Fruit fly (Drosophila melanogaster) whole organism, prepupa: ENCODE data around the gene CG10352.

Experiments used
- Blimp-1 ChIP-seq: fragments of 200-800 bp; sonication (Bioruptor generic); optimal IDR thresholded peaks from 3 replicates; lab custom pipeline; 2017; ENCODE audit warnings: missing biosample characterization, missing genetic modification characterization, mild to moderate bottlenecking, moderate library complexity, missing genetic modification reagents
- CG10669 ChIP-seq: fragments of 200-800 bp; sonication (Bioruptor generic); optimal IDR thresholded peaks from 3 replicates; lab custom pipeline; 2018; ENCODE audit warnings: missing biosample characterization, mild to moderate bottlenecking, missing genetic modification characterization, moderate library complexity
- CG11902 ChIP-seq: fragments of 200-800 bp; sonication (Bioruptor generic); optimal IDR thresholded peaks from 3 replicates; lab custom pipeline; 2016; ENCODE audit warnings: missing biosample characterization, missing genetic modification characterization
- CG15336 ChIP-seq: fragments of 200-800 bp; sonication (Bioruptor generic); IDR thresholded peaks from 2 replicates; pipeline ENCODE4 v1.3.6; 2022; ENCODE audit warnings: missing biosample characterization, missing genetic modification characterization
- CG16779 ChIP-seq: fragments of 200-800 bp; sonication (Bioruptor generic); optimal IDR thresholded peaks from 3 replicates; lab custom pipeline; 2017; ENCODE audit warnings: missing biosample characterization, mild to moderate bottlenecking, missing genetic modification characterization
- CG3032 ChIP-seq: fragments of 200-800 bp; optimal IDR thresholded peaks from 2 replicates; lab custom pipeline; 2019; ENCODE audit warnings: missing biosample characterization, mild to moderate bottlenecking, missing genetic modification characterization, moderate library complexity
- CG31627 ChIP-seq: fragments of 200-800 bp; sonication (Bioruptor generic); optimal IDR thresholded peaks from 3 replicates; lab custom pipeline; 2016; ENCODE audit warnings: missing biosample characterization, missing genetic modification characterization
- CG34406 ChIP-seq: fragments of 200-800 bp; sonication (Bioruptor generic); optimal IDR thresholded peaks from 3 replicates; lab custom pipeline; 2016; ENCODE audit warnings: missing biosample characterization, missing genetic modification characterization
- CG4318 ChIP-seq: fragments of 200-800 bp; sonication (Bioruptor generic); optimal IDR thresholded peaks from 3 replicates; lab custom pipeline; 2017; ENCODE audit warnings: missing biosample characterization, mild to moderate bottlenecking, missing genetic modification characterization
- CG6163 ChIP-seq: fragments of 200-800 bp; sonication (Bioruptor generic); IDR thresholded peaks from 3 replicates; pipeline ENCODE4 v1.3.6; 2022; ENCODE audit warnings: missing biosample characterization, missing genetic modification characterization
- CG6276 ChIP-seq: fragments of 200-800 bp; sonication (Bioruptor generic); optimal IDR thresholded peaks from 2 replicates; lab custom pipeline; 2017; ENCODE audit warnings: missing biosample characterization, mild to moderate bottlenecking, missing genetic modification characterization
- CG6792 ChIP-seq: fragments of 200-800 bp; sonication (Bioruptor generic); optimal IDR thresholded peaks from 3 replicates; lab custom pipeline; 2016; ENCODE audit warnings: missing biosample characterization, missing genetic modification characterization
- CG6808 ChIP-seq: fragments of 200-800 bp; sonication (Bioruptor generic); optimal IDR thresholded peaks from 3 replicates; lab custom pipeline; 2017; ENCODE audit warnings: missing biosample characterization, missing genetic modification characterization, mild to moderate bottlenecking, moderate library complexity, missing genetic modification reagents
- CG6854 ChIP-seq: fragments of 200-800 bp; sonication (Bioruptor generic); optimal IDR thresholded peaks from 2 replicates; lab custom pipeline; 2017; ENCODE audit warnings: missing biosample characterization, mild to moderate bottlenecking, missing genetic modification characterization
- CG7368 ChIP-seq: fragments of 200-800 bp; sonication (Bioruptor generic); optimal IDR thresholded peaks from 3 replicates; lab custom pipeline; 2016; ENCODE audit warnings: missing biosample characterization, missing genetic modification characterization
- CG8119 ChIP-seq: fragments of 200-800 bp; sonication (Bioruptor generic); IDR thresholded peaks from 3 replicates; pipeline ENCODE4 v1.3.6; 2022; ENCODE audit warnings: missing biosample characterization, missing genetic modification characterization
- CG9139 ChIP-seq: fragments of 200-800 bp; sonication (Bioruptor generic); optimal IDR thresholded peaks from 3 replicates; lab custom pipeline; 2017; ENCODE audit warnings: missing biosample characterization, mild to moderate bottlenecking, missing genetic modification characterization
- Eip75B ChIP-seq: fragments of 200-800 bp; sonication (Bioruptor generic); optimal IDR thresholded peaks from 3 replicates; lab custom pipeline; 2016; ENCODE audit warnings: missing biosample characterization, missing genetic modification characterization
- Eip78C ChIP-seq: fragments of 200-800 bp; sonication (Bioruptor generic); peaks from one replicate; lab custom pipeline; 2016; ENCODE audit warnings: missing biosample characterization, missing genetic modification characterization
- Eip93F ChIP-seq: fragments of 200-800 bp; sonication (Bioruptor generic); optimal IDR thresholded peaks from 2 replicates; lab custom pipeline; 2016; ENCODE audit warnings: missing biosample characterization, mild to moderate bottlenecking, missing genetic modification characterization
- Gug ChIP-seq: fragments of 200-800 bp; sonication (Bioruptor generic); IDR thresholded peaks from 2 replicates; pipeline ENCODE4 v1.3.6; 2022; ENCODE audit warnings: missing biosample characterization, missing genetic modification characterization
- Hr38 ChIP-seq: sonication (Bioruptor generic); optimal IDR thresholded peaks from 2 replicates; lab custom pipeline; 2016; ENCODE audit warnings: missing biosample characterization, missing genetic modification characterization
- Hr39 ChIP-seq: fragments of 200-800 bp; sonication (Bioruptor generic); optimal IDR thresholded peaks from 2 replicates; lab custom pipeline; 2016; ENCODE audit warnings: missing biosample characterization, missing genetic modification characterization
- Hr4 ChIP-seq: fragments of 200-800 bp; sonication (Bioruptor generic); optimal IDR thresholded peaks from 3 replicates; lab custom pipeline; 2016; ENCODE audit warnings: missing biosample characterization, missing genetic modification characterization
- Lpt ChIP-seq: fragments of 200-800 bp; sonication (Bioruptor generic); optimal IDR thresholded peaks from 3 replicates; lab custom pipeline; 2016; ENCODE audit warnings: missing biosample characterization, missing genetic modification characterization
- Sox102F ChIP-seq: fragments of 200-800 bp; sonication (Bioruptor generic); optimal IDR thresholded peaks from 2 replicates; lab custom pipeline; 2016; ENCODE audit warnings: missing biosample characterization, mild to moderate bottlenecking, missing genetic modification characterization
- acj6 ChIP-seq: fragments of 200-800 bp; sonication (Bioruptor generic); optimal IDR thresholded peaks from 3 replicates; lab custom pipeline; 2016; ENCODE audit warnings: missing biosample characterization, missing genetic modification characterization
- dac ChIP-seq: fragments of 200-800 bp; sonication (Bioruptor generic); optimal IDR thresholded peaks from 2 replicates; lab custom pipeline; 2017; ENCODE audit warnings: missing biosample characterization, mild to moderate bottlenecking, missing genetic modification characterization
- dsx ChIP-seq: fragments of 200-800 bp; optimal IDR thresholded peaks from 3 replicates; lab custom pipeline; 2019; ENCODE audit warnings: missing biosample characterization, mild to moderate bottlenecking, missing genetic modification characterization, moderate library complexity; ENCODE audit not compliant: poor library complexity, severe bottlenecking
- esn ChIP-seq: fragments of 200-800 bp; sonication (Bioruptor generic); optimal IDR thresholded peaks from 2 replicates; lab custom pipeline; 2016; ENCODE audit warnings: missing biosample characterization, mild to moderate bottlenecking, missing genetic modification characterization, moderate library complexity
- fd85E ChIP-seq: fragments of 200-800 bp; sonication (Bioruptor generic); optimal IDR thresholded peaks from 3 replicates; lab custom pipeline; 2016; ENCODE audit warnings: missing biosample characterization, missing genetic modification characterization
- fkh ChIP-seq: fragments of 200-800 bp; sonication (Bioruptor generic); optimal IDR thresholded peaks from 3 replicates; lab custom pipeline; 2017; ENCODE audit warnings: missing biosample characterization, mild to moderate bottlenecking, missing genetic modification characterization, moderate library complexity
- lz ChIP-seq: fragments of 200-800 bp; sonication (Bioruptor generic); optimal IDR thresholded peaks from 3 replicates; lab custom pipeline; 2016; ENCODE audit warnings: missing biosample characterization, missing genetic modification characterization
- pdm3 ChIP-seq: fragments of 200-800 bp; sonication (Bioruptor generic); optimal IDR thresholded peaks from 3 replicates; lab custom pipeline; 2016; ENCODE audit warnings: missing biosample characterization, missing genetic modification characterization
- salr ChIP-seq, 2 experiments: fragments of 200-800 bp; sonication (Bioruptor generic); optimal IDR thresholded peaks; 3 replicates each; lab custom pipeline; 2016 to 2018; ENCODE audit warnings: missing biosample characterization in 2 of 2, missing genetic modification characterization in 2 of 2, mild to moderate bottlenecking in 1 of 2
- spab ChIP-seq: fragments of 200-800 bp; sonication (Bioruptor generic); optimal IDR thresholded peaks from 2 replicates; lab custom pipeline; 2017; ENCODE audit warnings: missing biosample characterization, mild to moderate bottlenecking, missing genetic modification characterization, missing genetic modification reagents
- ss ChIP-seq, 2 experiments: fragments of 200-800 bp; sonication (Bioruptor generic); optimal IDR thresholded peaks; 2 replicates in 1 of 2; 3 replicates in 1 of 2; lab custom pipeline; 2017 to 2018; ENCODE audit warnings: mild to moderate bottlenecking in 2 of 2, missing biosample characterization in 2 of 2, missing genetic modification characterization in 2 of 2, moderate library complexity in 1 of 2
- topi ChIP-seq: fragments of 200-800 bp; sonication (Bioruptor generic); optimal IDR thresholded peaks from 3 replicates; lab custom pipeline; 2016; ENCODE audit warnings: missing biosample characterization, missing genetic modification characterization
- vri ChIP-seq: fragments of 200-800 bp; sonication (Bioruptor generic); optimal IDR thresholded peaks from 3 replicates; lab custom pipeline; 2016; ENCODE audit warnings: missing biosample characterization, mild to moderate bottlenecking, missing genetic modification characterization

CG10352 gene

DNA sequence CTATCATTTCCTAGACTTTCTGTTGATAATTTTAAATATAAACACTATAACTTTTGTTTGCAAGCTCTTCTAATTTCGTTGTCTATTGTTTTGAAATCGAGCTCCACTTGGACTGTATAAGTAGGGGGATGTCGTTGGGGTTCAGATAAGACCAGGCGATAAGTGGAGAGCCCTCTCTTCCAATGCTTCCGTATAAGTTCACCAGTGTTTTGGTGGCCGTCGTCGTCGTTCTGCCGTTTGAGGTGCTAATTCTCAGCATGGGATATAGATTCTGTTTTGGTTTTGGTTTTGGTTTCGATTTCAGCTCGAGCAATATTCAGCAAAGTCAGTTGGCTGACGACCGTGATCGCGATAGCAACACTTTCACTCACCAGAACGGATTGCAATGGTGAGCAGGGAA, 3.9 kb downstream of the CG10352 start, which contains the start of gene CG15739:
Gene CG15739 (plus strand): TSS at position 204 of the 400 bp plus-strand sequence.
- TF ChIP-seq fd85E (GFP tag; lab: Kevin White, UChicago) (no peak), Eip93F (no peak), CG6792 (GFP tag; lab: Kevin White, UChicago) (no peak), Lpt (GFP tag; lab: Kevin White, UChicago) (no peak), Eip75B (GFP tag; lab: Kevin White, UChicago) (no peak), Hr4 (no peak), CG6276 (no peak), spab (GFP tag; lab: Kevin White, UChicago) (no peak)

DNA sequence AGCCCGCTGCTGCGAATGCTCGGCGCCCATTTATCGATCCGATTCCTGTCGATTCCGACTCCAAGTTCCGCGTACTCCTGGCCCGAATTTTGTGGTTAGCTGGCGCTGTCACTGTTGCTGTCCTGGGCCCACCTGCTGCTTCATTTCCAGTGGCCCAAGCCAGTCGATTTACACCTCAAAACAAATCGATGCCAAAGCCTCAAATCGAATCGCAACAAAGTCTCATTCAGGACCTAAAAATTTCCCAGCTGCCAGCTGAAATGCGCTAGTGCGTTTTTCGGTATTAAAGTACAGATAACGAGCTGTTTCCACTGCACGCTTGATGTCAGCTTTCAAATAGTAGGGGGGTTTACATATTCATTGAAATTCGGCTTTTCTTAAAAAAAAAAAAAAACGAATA, 4.5 kb downstream of the CG10352 start, which contains the start of gene BORCS5:
Gene BORCS5 (minus strand): TSS at position 263 of the 400 bp plus-strand sequence.
- TF ChIP-seq CG15336 (GFP tag; lab: Robert Waterston, UW) (0 out of 2 replicates have a peak, but pooled peaks have one; percentile 7), dsx (GFP tag; lab: Kevin White, UChicago) (peak; percentile 97), pdm3 (no peak)

DNA sequence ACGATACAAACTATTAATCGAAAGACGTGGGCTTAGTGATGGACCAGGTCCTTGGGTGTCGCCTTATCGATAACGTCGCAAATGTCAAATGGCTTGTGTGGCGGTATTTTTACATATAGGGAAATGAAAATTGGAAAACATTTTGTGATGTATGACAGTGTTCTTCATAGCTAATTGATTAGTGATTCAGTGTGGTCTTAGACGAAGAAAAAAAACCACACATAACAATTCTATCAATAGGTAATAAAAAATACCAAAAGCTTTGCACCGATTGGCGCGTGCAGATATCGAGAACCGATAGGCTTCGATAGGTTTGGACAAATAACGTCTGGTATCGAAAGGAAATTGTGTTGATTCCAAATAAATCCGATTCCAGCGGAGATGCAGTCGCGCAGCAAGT, 8.1 kb downstream of the CG10352 start, which contains the start of the genes Nrd1 and CG1847:
Gene Nrd1 (minus strand): TSS at position 28 of the 400 bp plus-strand sequence.
Gene CG1847 (plus strand): TSS at position 305 of the 400 bp plus-strand sequence.
- TF ChIP-seq Eip78C (GFP tag; lab: Kevin White, UChicago) (no peak), vri (GFP tag; lab: Kevin White, UChicago) (no peak), Hr4 (no peak), dac (GFP tag; lab: Kevin White, UChicago) (no peak), CG3032 (no peak), Blimp-1 (no peak), dsx (GFP tag; lab: Kevin White, UChicago) (no peak), CG6854 (GFP tag; lab: Kevin White, UChicago) (no peak), CG8119 (GFP tag; lab: Robert Waterston, UW) (no peak), fd85E (GFP tag; lab: Kevin White, UChicago) (no peak), Sox102F (no peak), CG10669 (no peak), Lpt (GFP tag; lab: Kevin White, UChicago) (no peak), Hr39 (GFP tag; lab: Kevin White, UChicago) (no peak)
- TF ChIP-seq, all 60 proteins: peak for 0

DNA sequence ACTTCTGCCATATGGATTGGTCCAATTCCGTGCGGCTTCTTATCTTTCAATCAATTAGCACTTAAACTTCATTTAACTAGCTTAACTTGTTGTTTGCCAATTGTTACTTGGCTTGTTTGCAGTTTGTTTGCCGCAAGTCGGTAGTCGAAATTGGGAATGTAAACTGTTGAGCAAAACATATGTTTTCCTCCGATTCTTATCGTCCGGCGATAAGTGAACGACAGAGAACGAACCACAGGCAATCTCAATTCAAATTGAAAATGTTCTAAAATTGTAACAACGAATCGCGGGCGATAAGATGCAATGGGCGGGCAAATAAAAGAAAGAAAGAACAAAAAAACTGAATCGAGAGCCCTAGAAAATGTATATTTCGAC, 18.5 kb downstream of the CG10352 start:
- TF ChIP-seq salr (GFP tag; optimal IDR thresholded peaks at IDR 0.05; lab: Kevin White, UChicago) (no peak), esn (GFP tag; lab: Kevin White, UChicago) (no peak), Lpt (GFP tag; lab: Kevin White, UChicago) (no peak), Hr39 (GFP tag; lab: Kevin White, UChicago) (no peak), spab (GFP tag; lab: Kevin White, UChicago) (no peak), acj6 (no peak), Eip78C (GFP tag; lab: Kevin White, UChicago) (peak; percentile 56), topi (GFP tag; lab: Kevin White, UChicago) (no peak), fkh (GFP tag; lab: Kevin White, UChicago) (peak; percentile 28), Eip93F (no peak), ss (GFP tag; optimal IDR thresholded peaks at IDR 0.05; lab: Kevin White, UChicago) (no peak)

DNA sequence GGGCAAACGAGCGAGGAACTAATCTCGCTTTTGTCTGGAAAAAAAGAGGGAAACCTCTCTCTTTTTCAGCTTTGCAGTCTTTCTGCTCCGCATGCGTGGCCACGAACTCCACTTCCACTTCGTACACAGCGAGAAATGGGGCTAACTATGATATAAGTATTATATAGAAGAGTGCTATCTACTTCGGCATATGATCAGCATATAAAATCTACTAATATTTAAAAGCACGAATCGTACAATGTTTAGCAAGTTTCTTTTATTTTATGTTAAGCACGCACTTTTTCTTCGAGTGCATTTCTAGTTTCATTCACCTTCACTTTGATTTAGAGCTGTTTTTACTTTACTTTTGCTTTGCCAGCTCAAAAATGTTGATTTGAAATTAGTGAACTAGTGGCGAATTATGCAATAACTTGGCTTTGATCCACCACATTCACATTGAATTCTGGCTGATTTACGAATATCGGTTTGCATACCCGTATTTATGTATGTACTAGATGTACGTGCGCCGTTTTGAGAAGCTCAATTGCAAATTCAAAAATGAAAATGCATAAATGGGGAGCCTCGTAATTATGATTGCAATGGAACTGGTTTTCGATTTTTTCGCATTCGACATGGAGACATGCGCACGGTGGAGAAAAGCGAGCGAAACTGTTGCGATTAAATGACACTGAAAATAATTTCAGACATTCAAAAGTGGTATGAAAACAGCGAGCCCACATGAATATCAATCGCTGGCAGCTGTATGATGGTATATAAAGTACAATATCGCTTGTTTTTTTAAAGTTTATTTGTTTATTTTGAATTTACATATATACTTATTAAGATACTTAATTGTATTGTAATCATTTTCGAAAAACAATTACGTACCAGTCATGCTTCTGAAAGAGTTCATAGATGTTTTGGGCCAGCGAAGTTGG, 19.2 kb downstream of the CG10352 start:
- peak; percentile 98 for TF ChIP-seq CG6163 (GFP tag; lab: Robert Waterston, UW)
- TF ChIP-seq lz (GFP tag; lab: Kevin White, UChicago) = peak; percentile 88
- peak; percentile 93 for TF ChIP-seq CG6808 (GFP tag; lab: Kevin White, UChicago)
- peak; percentile 94 for TF ChIP-seq Eip75B (GFP tag; lab: Kevin White, UChicago)
- TF ChIP-seq CG9139 (GFP tag; lab: Kevin White, UChicago) = peak; percentile 86
- TF ChIP-seq CG3032 = peak; percentile 95
- peak; percentile 80 for TF ChIP-seq Sox102F
- TF ChIP-seq fd85E (GFP tag; lab: Kevin White, UChicago) = peak; percentile 67
- peak; percentile 81 for TF ChIP-seq CG31627 (GFP tag; lab: Kevin White, UChicago)
- peak; percentile 92 for TF ChIP-seq CG7368
- peak; percentile 99 for TF ChIP-seq Eip78C (GFP tag; lab: Kevin White, UChicago)
- TF ChIP-seq Hr39 (GFP tag; lab: Kevin White, UChicago) = peak; percentile 79
- peak; percentile 94 for TF ChIP-seq CG4318 (GFP tag; lab: Kevin White, UChicago)
- TF ChIP-seq Gug (GFP tag; lab: Robert Waterston, UW) = peak; percentile 95
- TF ChIP-seq CG11902 (GFP tag; lab: Kevin White, UChicago) = peak; percentile 77
- TF ChIP-seq CG34406 (GFP tag; lab: Kevin White, UChicago) = peak; percentile 90
- peak; percentile 89 for TF ChIP-seq CG16779 (tag; lab: Kevin White, UChicago)
- TF ChIP-seq vri (GFP tag; lab: Kevin White, UChicago) = peak; percentile 80
- peak; percentile 97 for TF ChIP-seq CG15336 (GFP tag; lab: Robert Waterston, UW)
- TF ChIP-seq Hr38 (GFP tag; lab: Kevin White, UChicago) = no peak
